Worm (Caenorhabditis elegans): ENCODE results near the gene F42A9.11.

DNA sequence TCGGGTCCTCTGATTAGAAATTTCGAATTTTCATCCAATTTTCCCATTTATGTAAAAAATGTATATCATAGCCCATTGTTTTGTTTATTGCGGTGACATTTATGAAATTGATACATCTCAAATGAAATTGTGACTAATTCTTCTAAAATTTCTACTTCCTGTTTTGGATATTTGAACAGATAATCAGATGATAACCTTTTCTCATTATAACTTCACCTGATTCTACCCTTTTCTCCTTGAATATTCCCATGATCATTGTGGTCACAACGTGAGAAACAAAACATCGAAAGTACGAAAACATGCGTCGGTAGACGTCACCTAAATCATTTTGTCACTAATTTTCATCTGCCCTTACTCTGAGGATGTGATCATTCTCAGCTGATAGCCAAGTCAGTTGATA lies 2.8 kb downstream of the F42A9.11 start:
- TF ChIP-seq cog-1 (tag; optimal IDR thresholded peaks at IDR 0.05) = no peak
- TF ChIP-seq klf-2 (GFP tag; conservative IDR thresholded peaks at IDR 0.05) = no peak
- TF ChIP-seq ref-1 (GFP tag; conservative IDR thresholded peaks at IDR 0.05) = no peak
- no peak for TF ChIP-seq flt-1 (GFP tag; IDR thresholded peaks at IDR 0.05)
- no peak for TF ChIP-seq ztf-29 (GFP tag; IDR thresholded peaks at IDR 0.05)
- TF ChIP-seq med-1 (GFP tag; optimal IDR thresholded peaks at IDR 0.05; ENCODE audit: insufficient read depth) = no peak
- TF ChIP-seq ztf-23 (GFP tag; IDR thresholded peaks at IDR 0.05) = no peak
- TF ChIP-seq tab-1 (GFP tag; IDR thresholded peaks at IDR 0.05) = no peak
- TF ChIP-seq T22C8.4 (GFP tag; IDR thresholded peaks at IDR 0.05) = no peak
